Worm (Caenorhabditis elegans) whole organism, late embryonic: ENCODE results near the gene taap-1.
A peak's percentile ranks its signal among the peaks of the same experiment; 100 is the strongest.

Experiments used
- C08G9.2 ChIP-seq: sonication (generic microtip); optimal IDR thresholded peaks from 2 replicates; lab custom pipeline; 2016; ENCODE audit warnings: mild to moderate bottlenecking, missing genetic modification characterization, moderate library complexity, missing compliant biosample characterization
- F13H6.1 ChIP-seq: sonication (generic microtip); optimal IDR thresholded peaks from 2 replicates; lab custom pipeline; 2016; ENCODE audit warnings: missing genetic modification characterization, missing compliant biosample characterization
- K02D7.2 ChIP-seq: sonication (generic microtip); optimal IDR thresholded peaks from 2 replicates; lab custom pipeline; 2017; ENCODE audit warnings: mild to moderate bottlenecking, missing genetic modification characterization, missing compliant biosample characterization
- K09A11.1 ChIP-seq: sonication (generic microtip); optimal IDR thresholded peaks from 2 replicates; lab custom pipeline; 2017; ENCODE audit warnings: antibody characterized with exemption, mild to moderate bottlenecking, missing genetic modification characterization, missing compliant biosample characterization; ENCODE audit not compliant: insufficient read depth
- Y22D7AL.16 ChIP-seq: sonication (generic microtip); optimal IDR thresholded peaks from 2 replicates; lab custom pipeline; 2016; ENCODE audit warnings: missing genetic modification characterization, missing compliant biosample characterization
- ama-1 ChIP-seq: fragments of 150-350 bp; optimal IDR thresholded peaks from 2 replicates; lab custom pipeline; 2014
- ceh-19 ChIP-seq: fragments of 200-800 bp; sonication (Bioruptor generic); optimal IDR thresholded peaks from 2 replicates; lab custom pipeline; 2018; ENCODE audit warnings: mild to moderate bottlenecking, missing genetic modification characterization, missing compliant biosample characterization
- ceh-2 ChIP-seq: sonication (generic microtip); optimal IDR thresholded peaks from 2 replicates; lab custom pipeline; 2016; ENCODE audit warnings: missing genotype, missing genetic modification characterization, missing compliant biosample characterization
- ceh-22 ChIP-seq: sonication (generic microtip); optimal IDR thresholded peaks from 2 replicates; lab custom pipeline; 2017; ENCODE audit warnings: missing biosample characterization, missing genetic modification characterization
- ceh-30 ChIP-seq: fragments of 150-350 bp; optimal IDR thresholded peaks from 2 replicates; lab custom pipeline; 2014; ENCODE audit warnings: missing biosample characterization, missing genetic modification characterization
- ceh-31 ChIP-seq: sonication (generic microtip); optimal IDR thresholded peaks from 2 replicates; lab custom pipeline; 2016; ENCODE audit warnings: missing genetic modification characterization, missing compliant biosample characterization
- ceh-34 ChIP-seq: sonication (generic microtip); optimal IDR thresholded peaks from 2 replicates; lab custom pipeline; 2016; ENCODE audit warnings: mild to moderate bottlenecking, missing genetic modification characterization, missing compliant biosample characterization
- ceh-45 ChIP-seq: fragments of 200-800 bp; sonication (Bioruptor generic); IDR thresholded peaks from 2 replicates; pipeline ENCODE4 v1.3.6; 2022; ENCODE audit warnings: missing genetic modification reagents, missing genetic modification characterization, missing compliant biosample characterization
- ceh-9 ChIP-seq: sonication (generic microtip); optimal IDR thresholded peaks from 2 replicates; lab custom pipeline; 2016; ENCODE audit warnings: mild to moderate bottlenecking, missing genetic modification characterization, inconsistent platforms, missing compliant biosample characterization
- dmd-4 ChIP-seq: sonication (generic microtip); optimal IDR thresholded peaks from 2 replicates; lab custom pipeline; 2016; ENCODE audit warnings: borderline replicate concordance, missing genetic modification characterization, missing compliant biosample characterization
- elt-2 ChIP-seq: sonication (generic microtip); optimal IDR thresholded peaks from 2 replicates; lab custom pipeline; 2016; ENCODE audit warnings: missing genetic modification reagents, missing genetic modification characterization, missing compliant biosample characterization
- eyg-1 ChIP-seq: sonication (generic microtip); optimal IDR thresholded peaks from 2 replicates; lab custom pipeline; 2016; ENCODE audit warnings: missing genotype, missing genetic modification characterization, missing compliant biosample characterization
- fkh-6 ChIP-seq: sonication (generic microtip); optimal IDR thresholded peaks from 2 replicates; lab custom pipeline; 2016; ENCODE audit warnings: missing genetic modification characterization, missing compliant biosample characterization
- gmeb-2 ChIP-seq: sonication (generic microtip); optimal IDR thresholded peaks from 2 replicates; lab custom pipeline; 2016; ENCODE audit warnings: missing genetic modification characterization, inconsistent platforms, missing compliant biosample characterization
- lin-11 ChIP-seq: fragments of 200-800 bp; sonication (Bioruptor generic); optimal IDR thresholded peaks from 2 replicates; lab custom pipeline; 2018; ENCODE audit warnings: mild to moderate bottlenecking, missing genetic modification characterization, missing compliant biosample characterization
- madf-2 ChIP-seq: sonication (generic microtip); optimal IDR thresholded peaks from 2 replicates; lab custom pipeline; 2017; ENCODE audit warnings: missing genetic modification characterization, missing compliant biosample characterization
- mec-3 ChIP-seq: sonication (generic microtip); optimal IDR thresholded peaks from 2 replicates; lab custom pipeline; 2016; ENCODE audit warnings: borderline replicate concordance, missing genetic modification characterization, missing compliant biosample characterization
- nhr-11 ChIP-seq: fragments of 150-350 bp; optimal IDR thresholded peaks from 2 replicates; lab custom pipeline; 2014; ENCODE audit warnings: missing biosample characterization, missing genetic modification characterization
- npax-4 ChIP-seq: sonication (generic microtip); optimal IDR thresholded peaks from 2 replicates; lab custom pipeline; 2016; ENCODE audit warnings: missing genetic modification characterization, missing compliant biosample characterization
- pag-3 ChIP-seq: sonication (generic microtip); optimal IDR thresholded peaks from 2 replicates; lab custom pipeline; 2016; ENCODE audit warnings: missing compliant biosample characterization, missing genetic modification characterization, borderline replicate concordance
- pat-9 ChIP-seq: fragments of 200-800 bp; sonication (Bioruptor generic); optimal IDR thresholded peaks from 2 replicates; lab custom pipeline; 2018; ENCODE audit warnings: mild to moderate bottlenecking, missing genetic modification characterization, moderate library complexity, missing compliant biosample characterization
- pax-1 ChIP-seq: fragments of 150-350 bp; optimal IDR thresholded peaks from 2 replicates; lab custom pipeline; 2014; ENCODE audit warnings: missing biosample characterization, missing genetic modification characterization
- pha-2 ChIP-seq: sonication (generic microtip); optimal IDR thresholded peaks from 2 replicates; lab custom pipeline; 2017; ENCODE audit warnings: mild to moderate bottlenecking, missing genetic modification characterization, missing compliant biosample characterization
- pqm-1 ChIP-seq: sonication (generic microtip); optimal IDR thresholded peaks from 2 replicates; lab custom pipeline; 2016; ENCODE audit warnings: missing genetic modification characterization, missing compliant biosample characterization
- pros-1 ChIP-seq: fragments of 150-350 bp; optimal IDR thresholded peaks from 2 replicates; lab custom pipeline; 2014; ENCODE audit warnings: missing biosample characterization, missing genetic modification reagents, missing genetic modification characterization
- ref-2 ChIP-seq: sonication (generic microtip); optimal IDR thresholded peaks from 2 replicates; lab custom pipeline; 2016; ENCODE audit warnings: missing genetic modification characterization, missing compliant biosample characterization
- rnt-1 ChIP-seq: sonication (generic microtip); optimal IDR thresholded peaks from 2 replicates; lab custom pipeline; 2016; ENCODE audit warnings: missing genetic modification characterization, missing compliant biosample characterization
- sdc-2 ChIP-seq: sonication (generic microtip); optimal IDR thresholded peaks from 2 replicates; lab custom pipeline; 2016; ENCODE audit warnings: missing genotype, missing genetic modification characterization, missing compliant biosample characterization
- sox-2 ChIP-seq: fragments of 200-800 bp; sonication (Bioruptor generic); IDR thresholded peaks from 2 replicates; pipeline ENCODE4 v1.3.6; 2022; ENCODE audit warnings: missing genetic modification reagents, missing genetic modification characterization, missing compliant biosample characterization
- tbx-7 ChIP-seq: sonication (generic microtip); optimal IDR thresholded peaks from 2 replicates; lab custom pipeline; 2016; ENCODE audit warnings: missing genotype, missing genetic modification characterization, missing compliant biosample characterization
- unc-3 ChIP-seq, 2 experiments: fragments of 200-800 bp in 1 of 2; sonication (Bioruptor generic) in 1 of 2; sonication (generic microtip) in 1 of 2; conservative IDR thresholded peaks in 1 of 2; optimal IDR thresholded peaks in 1 of 2; 2 replicates each; pipeline versions ENCODE4 v1.3.6 to Lab custom; 2016 to 2022; ENCODE audit warnings: missing compliant biosample characterization in 2 of 2, missing genetic modification characterization in 2 of 2, missing genetic modification reagents in 1 of 2
- unc-55 ChIP-seq: sonication (generic microtip); optimal IDR thresholded peaks from 2 replicates; lab custom pipeline; 2017; ENCODE audit warnings: missing biosample characterization, missing genetic modification reagents, missing genetic modification characterization
- unc-86 ChIP-seq: sonication (generic microtip); optimal IDR thresholded peaks from 2 replicates; lab custom pipeline; 2016; ENCODE audit warnings: missing genetic modification characterization, missing compliant biosample characterization
- zip-5 ChIP-seq: sonication (generic microtip); optimal IDR thresholded peaks from 2 replicates; lab custom pipeline; 2016; ENCODE audit warnings: missing genetic modification characterization, missing compliant biosample characterization

The taap-1 gene

ce11 chrII:8499021-8499420, 15.3 kb upstream of the taap-1 start (continued):
- TF ChIP-seq ceh-19 (GFP tag; lab: Kevin White, UChicago) (no peak), ceh-45 (GFP tag; lab: Robert Waterston, UW) (no peak), pqm-1 (tag; lab: Kevin White, UChicago) (no peak), rnt-1 (tag; lab: Kevin White, UChicago) (peak; percentile 63), ceh-2 (tag; lab: Kevin White, UChicago) (peak; percentile 2), pax-1 (tag; lab: Kevin White, UChicago) (no peak), lin-11 (no peak), ceh-31 (tag; lab: Kevin White, UChicago) (peak; percentile 8), zip-5 (tag; lab: Kevin White, UChicago) (no peak), ceh-22 (tag; lab: Kevin White, UChicago) (no peak), ref-2 (tag; lab: Kevin White, UChicago) (no peak), K09A11.1 (tag; lab: Kevin White, UChicago) (no peak), elt-2 (tag; lab: Kevin White, UChicago) (no peak), dmd-4 (tag; lab: Kevin White, UChicago) (no peak), unc-3 (GFP tag; conservative IDR thresholded peaks at IDR 0.05; lab: Robert Waterston, UW) (no peak), unc-3 (tag; optimal IDR thresholded peaks at IDR 0.05; lab: Kevin White, UChicago) (no peak), mec-3 (tag; lab: Kevin White, UChicago) (no peak), unc-86 (tag; lab: Kevin White, UChicago) (no peak), ceh-34 (tag; lab: Kevin White, UChicago) (peak; percentile 54), ama-1 (lab: Kevin White, UChicago) (no peak), ceh-9 (tag; lab: Kevin White, UChicago) (no peak), pha-2 (tag; lab: Kevin White, UChicago) (no peak), sdc-2 (tag; lab: Kevin White, UChicago) (peak; percentile 15), K02D7.2 (tag; lab: Kevin White, UChicago) (no peak)

ce11 chrII:8498173-8498572, 14.5 kb upstream of the taap-1 start:
- TF ChIP-seq unc-86 (tag; lab: Kevin White, UChicago): no peak
- no peak for TF ChIP-seq ceh-22 (tag; lab: Kevin White, UChicago)
- TF ChIP-seq ceh-30: no peak
- TF ChIP-seq C08G9.2 (tag; lab: Kevin White, UChicago): no peak
- TF ChIP-seq unc-55 (GFP tag; lab: Kevin White, UChicago): no peak
- TF ChIP-seq tbx-7: no peak
- no peak for TF ChIP-seq Y22D7AL.16 (tag; lab: Kevin White, UChicago)
- TF ChIP-seq dmd-4 (tag; lab: Kevin White, UChicago): no peak
- no peak for TF ChIP-seq npax-4 (tag; lab: Kevin White, UChicago)

- TF ChIP-seq pros-1 (tag; lab: Kevin White, UChicago): no peak
- no peak for TF ChIP-seq fkh-6 (tag; lab: Kevin White, UChicago)
- TF ChIP-seq sox-2: no peak
- no peak for TF ChIP-seq F13H6.1
- TF ChIP-seq madf-2 (tag; lab: Kevin White, UChicago): no peak
- TF ChIP-seq K02D7.2 (tag; lab: Kevin White, UChicago): no peak
- no peak for TF ChIP-seq ceh-19 (GFP tag; lab: Kevin White, UChicago)
- TF ChIP-seq rnt-1 (tag; lab: Kevin White, UChicago): no peak
- no peak for TF ChIP-seq eyg-1 (tag; lab: Kevin White, UChicago)
- TF ChIP-seq nhr-11: no peak
- TF ChIP-seq ceh-22 (tag; lab: Kevin White, UChicago): no peak
- no peak for TF ChIP-seq lin-11
- no peak for TF ChIP-seq pat-9
- no peak for TF ChIP-seq zip-5 (tag; lab: Kevin White, UChicago)
- no peak for TF ChIP-seq gmeb-2 (tag; lab: Kevin White, UChicago)
- TF ChIP-seq ceh-2 (tag; lab: Kevin White, UChicago): no peak
- TF ChIP-seq unc-3 (GFP tag; conservative IDR thresholded peaks at IDR 0.05; lab: Robert Waterston, UW): no peak
- no peak for TF ChIP-seq unc-3 (tag; optimal IDR thresholded peaks at IDR 0.05; lab: Kevin White, UChicago)
- TF ChIP-seq pag-3 (tag; lab: Kevin White, UChicago): no peak
Observed at ce11 chrII:8496184-8496583, 12.5 kb upstream of the taap-1 start.
